Comparison of ENCODE assay signal across 5 fruit fly cellular contexts in genomic region chrX:17881138-17882121, dm6.
TF ChIP-seq lines count a peak whose summit lies in the region.

No protein-coding gene starts in this region.

TF ChIP-seq in whole organism, adult, 20 proteins besides CTCF, POLR2A, EP300 and RAD21 (continued from another document):
- peak; percentile 73 for TF ChIP-seq CG7101 (tag; optimal IDR thresholded peaks at IDR 0.05; lab: Kevin White, UChicago)

TF ChIP-seq in whole organism, embryonic, 481 proteins besides CTCF, POLR2A, EP300 and RAD21 (continued from another document and continues in another):
- no peak for TF ChIP-seq NC2α (GFP tag; optimal IDR thresholded peaks at IDR 0.05; lab: Kevin White, UChicago)
- no peak for TF ChIP-seq ato (GFP tag; IDR thresholded peaks at IDR 0.05; lab: Robert Waterston, UW; ENCODE audit: partially characterized antibody)
- no peak for TF ChIP-seq pita (GFP tag; optimal IDR thresholded peaks at IDR 0.05; lab: Kevin White, UChicago)
- no peak for TF ChIP-seq luna (GFP tag; optimal IDR thresholded peaks at IDR 0.05; lab: Kevin White, UChicago)
- TF ChIP-seq abd-A (tag; optimal IDR thresholded peaks at IDR 0.05; lab: Kevin White, UChicago): no peak
- no peak for TF ChIP-seq CG15011 (GFP tag; optimal IDR thresholded peaks at IDR 0.05; lab: Kevin White, UChicago)
- TF ChIP-seq sima (GFP tag; optimal IDR thresholded peaks at IDR 0.05; lab: Kevin White, UChicago): no peak
- no peak for TF ChIP-seq Lhr (GFP tag; optimal IDR thresholded peaks at IDR 0.05; lab: Kevin White, UChicago)
- TF ChIP-seq CG12659 (GFP tag; optimal IDR thresholded peaks at IDR 0.05; lab: Kevin White, UChicago): peak; percentile 48
- TF ChIP-seq Optix (GFP tag; IDR thresholded peaks at IDR 0.05; lab: Robert Waterston, UW): peak; percentile 17; the same call in 1 of the 3 replicates
- TF ChIP-seq gcm (GFP tag; optimal IDR thresholded peaks at IDR 0.05; lab: Kevin White, UChicago): no peak
- no peak for TF ChIP-seq bbx (GFP tag; IDR thresholded peaks at IDR 0.05; lab: Robert Waterston, UW; ENCODE audit: partially characterized antibody)
- TF ChIP-seq CG12236 (GFP tag; optimal IDR thresholded peaks at IDR 0.05; lab: Kevin White, UChicago): no peak
- TF ChIP-seq caup (GFP tag; optimal IDR thresholded peaks at IDR 0.05; lab: Kevin White, UChicago; ENCODE audit: severe bottlenecking): peak; percentile 31
- peak; percentile 66; the same call in 1 of the 2 replicates for TF ChIP-seq vvl (GFP tag; IDR thresholded peaks at IDR 0.05; lab: Robert Waterston, UW)
- no peak for TF ChIP-seq CG11560 (tag; IDR thresholded peaks at IDR 0.05; lab: Robert Waterston, UW)
- no peak for TF ChIP-seq slou (GFP tag; optimal IDR thresholded peaks at IDR 0.05; lab: Kevin White, UChicago)
- TF ChIP-seq CG17612 (GFP tag; IDR thresholded peaks at IDR 0.05; lab: Robert Waterston, UW): no peak
- no peak for TF ChIP-seq CG2202 (tag; optimal IDR thresholded peaks at IDR 0.05; lab: Kevin White, UChicago)
- TF ChIP-seq Dek (tag; optimal IDR thresholded peaks at IDR 0.05; lab: Kevin White, UChicago): peak; percentile 20
- TF ChIP-seq stwl (tag; optimal IDR thresholded peaks at IDR 0.05; lab: Kevin White, UChicago): no peak
- no peak for TF ChIP-seq MTF-1 (GFP tag; optimal IDR thresholded peaks at IDR 0.05; lab: Kevin White, UChicago; ENCODE audit: borderline replicate concordance)
- peak; percentile 73 for TF ChIP-seq CG14441 (GFP tag; IDR thresholded peaks at IDR 0.05; lab: Robert Waterston, UW)
- no peak for TF ChIP-seq grn (GFP tag; optimal IDR thresholded peaks at IDR 0.05; lab: Kevin White, UChicago)
- TF ChIP-seq Aef1 (GFP tag; IDR thresholded peaks at IDR 0.05; lab: Robert Waterston, UW): peak; percentile 63
- TF ChIP-seq danr (GFP tag; IDR thresholded peaks at IDR 0.05; lab: Robert Waterston, UW): peak; percentile 36; the same call in 1 of the 2 replicates
- no peak for TF ChIP-seq esg (GFP tag; conservative IDR thresholded peaks at IDR 0.05; lab: Robert Waterston, UW)
- TF ChIP-seq cg (GFP tag; optimal IDR thresholded peaks at IDR 0.05; lab: Kevin White, UChicago): peak; percentile 44
- no peak for TF ChIP-seq Xrp1 (GFP tag; IDR thresholded peaks at IDR 0.05; lab: Robert Waterston, UW)
- no peak for TF ChIP-seq mirr (GFP tag; optimal IDR thresholded peaks at IDR 0.05; lab: Kevin White, UChicago)
- peak; percentile 58 for TF ChIP-seq CG12155 (GFP tag; optimal IDR thresholded peaks at IDR 0.05; lab: Kevin White, UChicago)
- TF ChIP-seq dan (GFP tag; IDR thresholded peaks at IDR 0.05; lab: Robert Waterston, UW): no peak
- TF ChIP-seq nom (GFP tag; optimal IDR thresholded peaks at IDR 0.05; lab: Kevin White, UChicago): peak; percentile 71

TF ChIP-seq in whole organism, prepupa, 60 proteins besides CTCF, POLR2A, EP300 and RAD21 (continued from another document and continues in another):
- TF ChIP-seq CG15336 (GFP tag; IDR thresholded peaks at IDR 0.05; lab: Robert Waterston, UW): peak; percentile 73
- TF ChIP-seq salr (GFP tag; optimal IDR thresholded peaks at IDR 0.05; lab: Kevin White, UChicago): peak in 1 of 2 experiments; percentile 59
- peak; percentile 78 for TF ChIP-seq esn (GFP tag; optimal IDR thresholded peaks at IDR 0.05; lab: Kevin White, UChicago)
- peak; percentile 80 for TF ChIP-seq CG32006 (GFP tag; optimal IDR thresholded peaks at IDR 0.05; lab: Kevin White, UChicago)
- TF ChIP-seq CG9139 (GFP tag; optimal IDR thresholded peaks at IDR 0.05; lab: Kevin White, UChicago): no peak
- TF ChIP-seq Hr39 (GFP tag; optimal IDR thresholded peaks at IDR 0.05; lab: Kevin White, UChicago): peak; percentile 88
- TF ChIP-seq CG1621 (tag; optimal IDR thresholded peaks at IDR 0.05; lab: Kevin White, UChicago): peak; percentile 14
- TF ChIP-seq Sox15 (GFP tag; optimal IDR thresholded peaks at IDR 0.05; lab: Kevin White, UChicago): peak; percentile 44
- TF ChIP-seq Ets21C (GFP tag; optimal IDR thresholded peaks at IDR 0.05; lab: Kevin White, UChicago): peak; percentile 73
- peak; percentile 78 for TF ChIP-seq topi (GFP tag; optimal IDR thresholded peaks at IDR 0.05; lab: Kevin White, UChicago)
- peak; percentile 14 for TF ChIP-seq fkh (GFP tag; optimal IDR thresholded peaks at IDR 0.05; lab: Kevin White, UChicago)
- TF ChIP-seq Eip93F (GFP tag; optimal IDR thresholded peaks at IDR 0.05; lab: Kevin White, UChicago): peak; percentile 54
- peak; percentile 78 for TF ChIP-seq lz (GFP tag; optimal IDR thresholded peaks at IDR 0.05; lab: Kevin White, UChicago)
- peak; percentile 50 for TF ChIP-seq CG11902 (GFP tag; optimal IDR thresholded peaks at IDR 0.05; lab: Kevin White, UChicago)
- TF ChIP-seq CG6808 (GFP tag; optimal IDR thresholded peaks at IDR 0.05; lab: Kevin White, UChicago): peak; percentile 61
- peak; percentile 71 for TF ChIP-seq CG3919 (GFP tag; optimal IDR thresholded peaks at IDR 0.05; lab: Kevin White, UChicago)
- peak; percentile 53 for TF ChIP-seq CG6276 (GFP tag; optimal IDR thresholded peaks at IDR 0.05; lab: Kevin White, UChicago)
- TF ChIP-seq CG6792 (GFP tag; optimal IDR thresholded peaks at IDR 0.05; lab: Kevin White, UChicago): peak; percentile 58
- TF ChIP-seq Eip75B (GFP tag; optimal IDR thresholded peaks at IDR 0.05; lab: Kevin White, UChicago): no peak
- peak; percentile 8 for TF ChIP-seq dsx (GFP tag; optimal IDR thresholded peaks at IDR 0.05; lab: Kevin White, UChicago; ENCODE audit: poor library complexity, severe bottlenecking)
- TF ChIP-seq Eip78C (GFP tag; lab: Kevin White, UChicago): peak; percentile 85
- TF ChIP-seq CG10669 (GFP tag; optimal IDR thresholded peaks at IDR 0.05; lab: Kevin White, UChicago): peak; percentile 38
- peak; percentile 75 for TF ChIP-seq CG6163 (GFP tag; IDR thresholded peaks at IDR 0.05; lab: Robert Waterston, UW)
- TF ChIP-seq Gug (GFP tag; IDR thresholded peaks at IDR 0.05; lab: Robert Waterston, UW): peak; percentile 73
- TF ChIP-seq ss (GFP tag; optimal IDR thresholded peaks at IDR 0.05; lab: Kevin White, UChicago): peak; percentile 18 to 44
- TF ChIP-seq Hr4 (GFP tag; optimal IDR thresholded peaks at IDR 0.05; lab: Kevin White, UChicago): peak; percentile 85
- TF ChIP-seq CG3032 (tag; optimal IDR thresholded peaks at IDR 0.05; lab: Kevin White, UChicago): no peak
- TF ChIP-seq CG10631 (GFP tag; optimal IDR thresholded peaks at IDR 0.05; lab: Kevin White, UChicago): peak; percentile 51
- peak; percentile 73 for TF ChIP-seq Smox (GFP tag; optimal IDR thresholded peaks at IDR 0.05; lab: Kevin White, UChicago)
- TF ChIP-seq Ets96B (tag; optimal IDR thresholded peaks at IDR 0.05; lab: Kevin White, UChicago): peak; percentile 16
- no peak for TF ChIP-seq spab (GFP tag; optimal IDR thresholded peaks at IDR 0.05; lab: Kevin White, UChicago)
- peak; percentile 85 for TF ChIP-seq eg (GFP tag; IDR thresholded peaks at IDR 0.05; lab: Robert Waterston, UW)
- peak; percentile 77 for TF ChIP-seq Met (GFP tag; optimal IDR thresholded peaks at IDR 0.05; lab: Kevin White, UChicago)
- TF ChIP-seq CG34406 (GFP tag; optimal IDR thresholded peaks at IDR 0.05; lab: Kevin White, UChicago): peak; percentile 37

TF ChIP-seq in whole organism, pupa, 21 proteins besides CTCF, POLR2A, EP300 and RAD21 (continued from another document):
- TF ChIP-seq Ets98B (GFP tag; IDR thresholded peaks at IDR 0.05; lab: Robert Waterston, UW): peak; percentile 86

TF ChIP-seq in whole organism, wandering third instar larva, 38 proteins besides CTCF, POLR2A, EP300 and RAD21 (continued from another document):
- TF ChIP-seq CrebA (GFP tag; optimal IDR thresholded peaks at IDR 0.05; lab: Kevin White, UChicago; ENCODE audit: borderline replicate concordance) (peak; percentile 38), OdsH (GFP tag; optimal IDR thresholded peaks at IDR 0.05; lab: Kevin White, UChicago) (peak; percentile 47), Myc (optimal IDR thresholded peaks at IDR 0.05; lab: Kevin White, UChicago) (no peak), Jra (GFP tag; optimal IDR thresholded peaks at IDR 0.05; lab: Kevin White, UChicago) (no peak), Hnf4 (GFP tag; optimal IDR thresholded peaks at IDR 0.05; lab: Kevin White, UChicago) (peak; percentile 57), Mio (GFP tag; optimal IDR thresholded peaks at IDR 0.05; lab: Kevin White, UChicago) (no peak)
TF ChIP-seq in whole organism, wandering third instar larva: peak in this region for 20.
